Fruit fly (Drosophila melanogaster) whole organism, embryonic: ENCODE results near the gene Eig71Eg.

ENCODE experiments used
- Aef1 ChIP-seq: fragments of 200-800 bp; sonication (Bioruptor generic); IDR thresholded peaks from 3 replicates; pipeline ENCODE4 v1.3.6; 2022; ENCODE audit warnings: missing biosample characterization, missing genetic modification characterization
- Bgb ChIP-seq: fragments of 200-800 bp; sonication (Bioruptor generic); IDR thresholded peaks from 2 replicates; pipeline ENCODE4 v1.3.6; 2022; ENCODE audit warnings: missing biosample characterization, missing genetic modification characterization; ENCODE audit not compliant: partially characterized antibody
- CG12219 ChIP-seq: fragments of 200-800 bp; sonication (Bioruptor generic); optimal IDR thresholded peaks from 3 replicates; lab custom pipeline; 2018; ENCODE audit warnings: missing biosample characterization, mild to moderate bottlenecking, missing genetic modification characterization
- CG1233 ChIP-seq: fragments of 200-800 bp; sonication (Bioruptor generic); optimal IDR thresholded peaks from 4 replicates; lab custom pipeline; 2018; ENCODE audit warnings: missing biosample characterization, mild to moderate bottlenecking, missing genetic modification characterization
- CG12744 ChIP-seq: fragments of 200-800 bp; sonication (Bioruptor generic); optimal IDR thresholded peaks from 2 replicates; lab custom pipeline; 2016; ENCODE audit warnings: missing biosample characterization, missing genetic modification characterization
- CG12769 ChIP-seq: fragments of 200-800 bp; sonication (Bioruptor generic); optimal IDR thresholded peaks from 2 replicates; lab custom pipeline; 2019; ENCODE audit warnings: missing biosample characterization, mild to moderate bottlenecking, missing genetic modification characterization, moderate library complexity
- CG1647 ChIP-seq: fragments of 200-800 bp; sonication (Bioruptor generic); optimal IDR thresholded peaks from 3 replicates; lab custom pipeline; 2016; ENCODE audit warnings: missing biosample characterization, missing genetic modification characterization
- CG16779 ChIP-seq: fragments of 200-800 bp; sonication (Bioruptor generic); IDR thresholded peaks from 2 replicates; pipeline ENCODE4 v1.3.6; 2022; ENCODE audit warnings: missing biosample characterization, missing genetic modification characterization
- CG17802 ChIP-seq: fragments of 200-800 bp; sonication (Bioruptor generic); optimal IDR thresholded peaks from 2 replicates; lab custom pipeline; 2018; ENCODE audit warnings: missing biosample characterization, mild to moderate bottlenecking, missing genetic modification characterization, moderate library complexity
- CG18262 ChIP-seq: fragments of 200-800 bp; optimal IDR thresholded peaks from 3 replicates; lab custom pipeline; 2019; ENCODE audit warnings: missing biosample characterization, mild to moderate bottlenecking, missing genetic modification characterization, moderate library complexity
- CG2199 ChIP-seq: fragments of 200-800 bp; sonication (Bioruptor generic); IDR thresholded peaks from 3 replicates; pipeline ENCODE4 v1.3.6; 2022; ENCODE audit warnings: missing biosample characterization, missing genetic modification characterization
- CG4617 ChIP-seq: fragments of 200-800 bp; sonication (Bioruptor generic); optimal IDR thresholded peaks from 3 replicates; lab custom pipeline; 2016; ENCODE audit warnings: missing biosample characterization, missing genetic modification characterization, borderline replicate concordance
- CG6791 ChIP-seq: fragments of 200-800 bp; sonication (Bioruptor generic); IDR thresholded peaks from 3 replicates; pipeline ENCODE4 v1.3.6; 2022; ENCODE audit warnings: missing biosample characterization, missing genetic modification characterization; ENCODE audit not compliant: partially characterized antibody
- CG6854 ChIP-seq: fragments of 200-800 bp; sonication (Bioruptor generic); optimal IDR thresholded peaks from 3 replicates; lab custom pipeline; 2017; ENCODE audit warnings: missing biosample characterization, mild to moderate bottlenecking, missing genetic modification characterization
- CG7271 ChIP-seq: fragments of 200-800 bp; sonication (Bioruptor generic); optimal IDR thresholded peaks from 2 replicates; lab custom pipeline; 2018; ENCODE audit warnings: missing biosample characterization, mild to moderate bottlenecking, missing genetic modification characterization, moderate library complexity
- CG7786 ChIP-seq: fragments of 200-800 bp; sonication (Bioruptor generic); optimal IDR thresholded peaks from 2 replicates; lab custom pipeline; 2016; ENCODE audit warnings: missing biosample characterization, missing genetic modification characterization
- CG7963 ChIP-seq: fragments of 200-800 bp; sonication (Bioruptor generic); IDR thresholded peaks from 3 replicates; pipeline ENCODE4 v1.3.6; 2022; ENCODE audit warnings: missing biosample characterization, missing genetic modification characterization; ENCODE audit not compliant: partially characterized antibody
- CG7987 ChIP-seq: fragments of 200-800 bp; sonication (Bioruptor generic); optimal IDR thresholded peaks from 2 replicates; lab custom pipeline; 2018; ENCODE audit warnings: missing biosample characterization, mild to moderate bottlenecking, missing genetic modification characterization, moderate library complexity
- CG8944 ChIP-seq: fragments of 200-800 bp; sonication (Bioruptor generic); optimal IDR thresholded peaks from 3 replicates; lab custom pipeline; 2016; ENCODE audit warnings: missing biosample characterization, missing genetic modification characterization
- CG9797 ChIP-seq: fragments of 200-800 bp; sonication (Bioruptor generic); optimal IDR thresholded peaks from 3 replicates; lab custom pipeline; 2018; ENCODE audit warnings: missing biosample characterization, mild to moderate bottlenecking, missing genetic modification characterization
- CTCF ChIP-seq: fragments of 200-800 bp; sonication (Bioruptor generic); optimal IDR thresholded peaks from 2 replicates; lab custom pipeline; 2017; ENCODE audit warnings: missing biosample characterization, mild to moderate bottlenecking, missing genetic modification characterization, moderate library complexity
- Dek ChIP-seq: fragments of 200-800 bp; sonication (Bioruptor generic); optimal IDR thresholded peaks from 3 replicates; lab custom pipeline; 2019; ENCODE audit warnings: missing biosample characterization, mild to moderate bottlenecking, missing genetic modification characterization, moderate library complexity
- Doc3 ChIP-seq: fragments of 200-800 bp; sonication (Bioruptor generic); IDR thresholded peaks from 3 replicates; pipeline ENCODE4 v1.3.6; 2022; ENCODE audit warnings: missing biosample characterization, missing genetic modification characterization; ENCODE audit not compliant: partially characterized antibody
- E2f2 ChIP-seq: fragments of 200-800 bp; sonication (Bioruptor generic); IDR thresholded peaks from 2 replicates; pipeline ENCODE4 v1.3.6; 2022; ENCODE audit warnings: missing biosample characterization, missing genetic modification characterization
- Fer2 ChIP-seq: fragments of 200-800 bp; sonication (Bioruptor generic); optimal IDR thresholded peaks from 2 replicates; lab custom pipeline; 2018; ENCODE audit warnings: missing biosample characterization, mild to moderate bottlenecking, missing genetic modification characterization, moderate library complexity
- Gsc ChIP-seq: fragments of 200-800 bp; sonication (Bioruptor generic); IDR thresholded peaks from 2 replicates; pipeline ENCODE4 v1.3.6; 2022; ENCODE audit warnings: missing biosample characterization, missing genetic modification characterization
- Hr78 ChIP-seq, 2 experiments: fragments of 200-800 bp in 1 of 2; fragments of >200 bp in 1 of 2; sonication (Bioruptor generic) in 1 of 2; optimal IDR thresholded peaks; 2 replicates each; lab custom pipeline; 2017 to 2019; ENCODE audit warnings: missing biosample characterization in 2 of 2, missing genetic modification characterization in 2 of 2, mild to moderate bottlenecking in 1 of 2, moderate library complexity in 1 of 2
- Med ChIP-seq: fragments of 200-800 bp; sonication (Bioruptor generic); peaks from one replicate; lab custom pipeline; 2016; ENCODE audit warnings: missing biosample characterization, missing genetic modification characterization, mild to moderate bottlenecking, inconsistent platforms, moderate library complexity
- Myb ChIP-seq: fragments of 200-800 bp; sonication (Bioruptor generic); optimal IDR thresholded peaks from 2 replicates; lab custom pipeline; 2016; ENCODE audit warnings: missing biosample characterization, missing genetic modification characterization
- NFAT ChIP-seq: fragments of 200-800 bp; sonication (Bioruptor generic); IDR thresholded peaks from 2 replicates; pipeline ENCODE4 v1.3.6; 2022; ENCODE audit warnings: missing biosample characterization, missing genetic modification characterization
- Neu2 ChIP-seq: fragments of 200-800 bp; sonication (Bioruptor generic); optimal IDR thresholded peaks from 3 replicates; lab custom pipeline; 2016; ENCODE audit warnings: missing biosample characterization, missing genetic modification characterization, borderline replicate concordance
- Poxn ChIP-seq: fragments of 200-800 bp; sonication (Bioruptor generic); IDR thresholded peaks from 2 replicates; pipeline ENCODE4 v1.3.6; 2022; ENCODE audit warnings: missing biosample characterization, missing genetic modification characterization
- Six4 ChIP-seq: fragments of 200-800 bp; sonication (Bioruptor generic); optimal IDR thresholded peaks from 2 replicates; lab custom pipeline; 2016; ENCODE audit warnings: missing biosample characterization, missing genetic modification characterization
- Ssrp ChIP-seq: fragments of 200-800 bp; sonication (Bioruptor generic); optimal IDR thresholded peaks from 2 replicates; lab custom pipeline; 2018; ENCODE audit warnings: missing biosample characterization, mild to moderate bottlenecking, missing genetic modification characterization, moderate library complexity
- Trl ChIP-seq, 3 experiments: fragments of >200 bp in 2 of 3; fragments of 200-800 bp in 1 of 3; sonication (Bioruptor generic) in 1 of 3; optimal IDR thresholded peaks; 2 replicates in 1 of 3; 3 replicates in 2 of 3; lab custom pipeline; 2016 to 2017; ENCODE audit warnings: missing biosample characterization in 1 of 3, missing genetic modification characterization in 1 of 3
- amos ChIP-seq: fragments of 200-800 bp; sonication (Bioruptor generic); IDR thresholded peaks from 2 replicates; pipeline ENCODE4 v1.3.6; 2022; ENCODE audit warnings: missing biosample characterization, missing genetic modification characterization; ENCODE audit not compliant: partially characterized antibody
- dati ChIP-seq: fragments of 200-800 bp; sonication (Bioruptor generic); IDR thresholded peaks from 2 replicates; pipeline ENCODE4 v1.3.6; 2022; ENCODE audit warnings: missing biosample characterization, missing genetic modification characterization
- dimm ChIP-seq: fragments of 200-800 bp; sonication (Bioruptor generic); IDR thresholded peaks from 2 replicates; pipeline ENCODE4 v1.3.6; 2022; ENCODE audit warnings: missing biosample characterization, missing genetic modification characterization
- ewg ChIP-seq: fragments of 200-800 bp; sonication (Bioruptor generic); optimal IDR thresholded peaks from 3 replicates; lab custom pipeline; 2017; ENCODE audit warnings: mild to moderate bottlenecking, missing biosample characterization, missing genetic modification reagents, missing genetic modification characterization
- gce ChIP-seq: fragments of 200-800 bp; sonication (Bioruptor generic); IDR thresholded peaks from 3 replicates; pipeline ENCODE4 v1.3.6; 2022; ENCODE audit warnings: missing biosample characterization, missing genetic modification characterization
- gcm ChIP-seq: fragments of 200-800 bp; sonication (Bioruptor generic); optimal IDR thresholded peaks from 2 replicates; lab custom pipeline; 2019; ENCODE audit warnings: missing biosample characterization, mild to moderate bottlenecking, missing genetic modification characterization, moderate library complexity
- grau ChIP-seq: fragments of 200-800 bp; optimal IDR thresholded peaks from 3 replicates; lab custom pipeline; 2019; ENCODE audit warnings: missing biosample characterization, mild to moderate bottlenecking, missing genetic modification characterization, moderate library complexity
- inv ChIP-seq: fragments of 200-800 bp; sonication (Bioruptor generic); IDR thresholded peaks from 2 replicates; pipeline ENCODE4 v1.3.6; 2022; ENCODE audit warnings: missing biosample characterization, missing genetic modification characterization; ENCODE audit not compliant: partially characterized antibody
- nerfin-1 ChIP-seq: fragments of 200-800 bp; sonication (Bioruptor generic); optimal IDR thresholded peaks from 3 replicates; lab custom pipeline; 2019; ENCODE audit warnings: missing biosample characterization, mild to moderate bottlenecking, missing genetic modification characterization, moderate library complexity
- odd ChIP-seq: fragments of 200-800 bp; sonication (Bioruptor generic); optimal IDR thresholded peaks from 2 replicates; lab custom pipeline; 2017; ENCODE audit warnings: missing biosample characterization, mild to moderate bottlenecking, missing genetic modification characterization
- sc ChIP-seq, 3 experiments: fragments of >200 bp in 2 of 3; fragments of 200-800 bp in 1 of 3; sonication (Bioruptor generic) in 1 of 3; optimal IDR thresholded peaks; 2 replicates in 2 of 3; 3 replicates in 1 of 3; lab custom pipeline; 2017; ENCODE audit warnings: mild to moderate bottlenecking in 1 of 3, missing biosample characterization in 1 of 3, missing genetic modification characterization in 1 of 3, missing genetic modification reagents in 1 of 3
- sug ChIP-seq: fragments of 200-800 bp; optimal IDR thresholded peaks from 2 replicates; lab custom pipeline; 2019; ENCODE audit warnings: missing biosample characterization, mild to moderate bottlenecking, missing genetic modification characterization, moderate library complexity
- trh ChIP-seq: fragments of 200-800 bp; sonication (Bioruptor generic); optimal IDR thresholded peaks from 2 replicates; lab custom pipeline; 2016; ENCODE audit warnings: missing biosample characterization, missing genetic modification characterization
- zen2 ChIP-seq: fragments of 200-800 bp; sonication (Bioruptor generic); IDR thresholded peaks from 3 replicates; pipeline ENCODE4 v1.3.6; 2022; ENCODE audit warnings: missing biosample characterization, missing genetic modification characterization; ENCODE audit not compliant: partially characterized antibody

Eig71Eg gene

DNA sequence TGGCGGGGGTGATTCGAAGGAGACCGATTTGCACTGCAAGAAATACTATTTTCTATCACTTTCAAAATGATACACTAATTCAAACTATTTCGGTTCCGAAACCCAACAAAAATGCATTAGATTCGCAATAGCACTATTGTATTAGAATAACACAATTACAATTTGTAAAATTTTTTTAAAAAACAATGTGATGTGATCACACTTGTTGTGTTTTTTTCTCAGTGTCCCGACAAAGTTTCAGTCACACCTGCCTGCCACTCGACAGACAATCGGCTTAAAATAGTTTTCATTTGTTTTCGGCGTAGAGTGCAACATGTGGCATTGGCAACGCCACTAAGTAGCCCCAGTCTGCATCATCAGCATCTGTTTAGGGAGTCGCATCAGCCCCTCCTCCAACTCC, 17.7 kb downstream of the Eig71Eg start (continued):
- 0 out of 2 replicates have a peak, but pooled peaks have one; percentile 16 for TF ChIP-seq dimm (GFP tag; lab: Robert Waterston, UW)
- TF ChIP-seq grau (tag; lab: Kevin White, UChicago), result peak; percentile 70
- TF ChIP-seq CG2199 (GFP tag; lab: Robert Waterston, UW), result no peak
- peak; percentile 85 for TF ChIP-seq Med (GFP tag; lab: Kevin White, UChicago)
- TF ChIP-seq Trl (optimal IDR thresholded peaks at IDR 0.05; lab: Kevin White, UChicago), result no peak
- peak; percentile 70 for TF ChIP-seq Trl (GFP tag; optimal IDR thresholded peaks at IDR 0.05; lab: Kevin White, UChicago)
- TF ChIP-seq zen2 (GFP tag; lab: Robert Waterston, UW), result no peak
- no peak for TF ChIP-seq NFAT (GFP tag; lab: Robert Waterston, UW)
- no peak for TF ChIP-seq sc (optimal IDR thresholded peaks at IDR 0.05; lab: Kevin White, UChicago)
- peak; percentile 83 for TF ChIP-seq sc (GFP tag; optimal IDR thresholded peaks at IDR 0.05; lab: Kevin White, UChicago)
- no peak for TF ChIP-seq CG1647
- TF ChIP-seq CG7786 (GFP tag; lab: Kevin White, UChicago), result peak; percentile 44
- peak; percentile 91 for TF ChIP-seq CG18262 (tag; lab: Kevin White, UChicago)
- no peak for TF ChIP-seq CG7963 (GFP tag; lab: Robert Waterston, UW)
- peak; percentile 3 for TF ChIP-seq CG12744 (GFP tag; lab: Kevin White, UChicago)
- TF ChIP-seq inv (GFP tag; lab: Robert Waterston, UW), result no peak
- TF ChIP-seq CG12769, result peak; percentile 5
- no peak for TF ChIP-seq Myb (GFP tag; lab: Kevin White, UChicago)
- TF ChIP-seq CG17802 (tag; lab: Kevin White, UChicago), result peak; percentile 52
- TF ChIP-seq Dek, result no peak
- 0 out of 2 replicates have a peak, but pooled peaks have one; percentile 32 for TF ChIP-seq dati (GFP tag; lab: Robert Waterston, UW)
- TF ChIP-seq CG8944 (GFP tag; lab: Kevin White, UChicago), result peak; percentile 42
- TF ChIP-seq ewg (GFP tag; lab: Kevin White, UChicago), result peak; percentile 27
- peak; percentile 50; the same call in 1 of the 2 replicates for TF ChIP-seq Gsc (GFP tag; lab: Robert Waterston, UW)
- TF ChIP-seq Fer2, result no peak
- no peak for TF ChIP-seq Bgb (GFP tag; lab: Robert Waterston, UW)
- TF ChIP-seq Doc3, result no peak
- TF ChIP-seq gcm (GFP tag; lab: Kevin White, UChicago), result peak; percentile 65
- no peak for TF ChIP-seq CG9797
- peak; percentile 28 for TF ChIP-seq CG4617 (GFP tag; lab: Kevin White, UChicago)
- TF ChIP-seq CG6791 (GFP tag; lab: Robert Waterston, UW), result no peak
- TF ChIP-seq CG1233 (GFP tag; lab: Kevin White, UChicago), result peak; percentile 61
- TF ChIP-seq CG12219 (GFP tag; lab: Kevin White, UChicago), result peak; percentile 55
- no peak for TF ChIP-seq odd (GFP tag; lab: Kevin White, UChicago)
- TF ChIP-seq Ssrp, result peak; percentile 78
- no peak for TF ChIP-seq Aef1 (GFP tag; lab: Robert Waterston, UW)
- no peak for TF ChIP-seq CTCF
- no peak for TF ChIP-seq Hr78 (GFP tag; optimal IDR thresholded peaks at IDR 0.05; lab: Kevin White, UChicago)
- no peak for TF ChIP-seq gce (GFP tag; lab: Robert Waterston, UW)
- TF ChIP-seq nerfin-1 (tag; lab: Kevin White, UChicago), result peak; percentile 66
- TF ChIP-seq CG7987 (GFP tag; lab: Kevin White, UChicago), result no peak
- TF ChIP-seq Neu2, result no peak
- TF ChIP-seq amos, result no peak
- peak; percentile 52 for TF ChIP-seq Six4 (GFP tag; lab: Kevin White, UChicago)
- no peak for TF ChIP-seq sug (tag; lab: Kevin White, UChicago)
- TF ChIP-seq trh (GFP tag; lab: Kevin White, UChicago), result no peak
- TF ChIP-seq CG16779 (GFP tag; lab: Robert Waterston, UW), result no peak
- no peak for TF ChIP-seq E2f2 (GFP tag; lab: Robert Waterston, UW)
- TF ChIP-seq CG7271, result peak; percentile 29
- no peak for TF ChIP-seq Poxn
- no peak for TF ChIP-seq CG6854 (GFP tag; lab: Kevin White, UChicago)
